Worm (Caenorhabditis elegans) whole organism, young adult: Measurements from ENCODE around the gene dolk-1.

Experiments
- F55B11.4 ChIP-seq: sonication (generic microtip); optimal IDR thresholded peaks from 2 replicates; lab custom pipeline; 2016; ENCODE audit warnings: missing compliant biosample characterization, missing genetic modification characterization, borderline replicate concordance; ENCODE audit not compliant: insufficient read depth
- cebp-1 ChIP-seq, 2 experiments: fragments of 200-800 bp in 1 of 2; sonication (Bioruptor generic) in 1 of 2; sonication (generic microtip) in 1 of 2; IDR thresholded peaks in 1 of 2; optimal IDR thresholded peaks in 1 of 2; 2 replicates each; pipeline versions ENCODE4 v1.3.6 to Lab custom; 2017 to 2022; ENCODE audit warnings: missing compliant biosample characterization in 2 of 2, missing genetic modification characterization in 2 of 2, mild to moderate bottlenecking in 1 of 2, missing genetic modification reagents in 1 of 2, moderate library complexity in 1 of 2
- ceh-40 ChIP-seq: fragments of 200-800 bp; sonication (Bioruptor generic); IDR thresholded peaks from 2 replicates; pipeline ENCODE4 v1.3.6; 2022; ENCODE audit warnings: missing genetic modification characterization, missing compliant biosample characterization
- hmg-1.2 ChIP-seq: fragments of 200-800 bp; sonication (Bioruptor generic); IDR thresholded peaks from 2 replicates; pipeline ENCODE4 v1.3.6; 2022; ENCODE audit warnings: missing genetic modification reagents, missing genetic modification characterization, missing compliant biosample characterization
- mes-4 ChIP-seq: sonication (generic microtip); optimal IDR thresholded peaks from 2 replicates; lab custom pipeline; 2016; ENCODE audit warnings: missing genotype, missing genetic modification characterization, missing compliant biosample characterization
- sea-2 ChIP-seq: fragments of 200-800 bp; sonication (Bioruptor generic); IDR thresholded peaks from 2 replicates; pipeline ENCODE4 v1.3.6; 2022; ENCODE audit warnings: missing genetic modification characterization, missing compliant biosample characterization
- tlf-1 ChIP-seq: fragments of 200-800 bp; sonication (Bioruptor generic); optimal IDR thresholded peaks from 2 replicates; lab custom pipeline; 2018; ENCODE audit warnings: mild to moderate bottlenecking, missing genetic modification characterization, missing compliant biosample characterization
- unc-62 ChIP-seq: fragments of 150-350 bp; optimal IDR thresholded peaks from 2 replicates; lab custom pipeline; 2014; ENCODE audit warnings: missing biosample characterization, missing genetic modification reagents, missing genetic modification characterization
- ztf-3 ChIP-seq: fragments of 200-800 bp; sonication (Bioruptor generic); optimal IDR thresholded peaks from 2 replicates; lab custom pipeline; 2018; ENCODE audit warnings: mild to moderate bottlenecking, missing genetic modification characterization, missing compliant biosample characterization

- TF ChIP-seq hmg-1.2 (no peak), ceh-40 (GFP tag; lab: Robert Waterston, UW) (no peak), tlf-1 (GFP tag; lab: Kevin White, UChicago) (no peak), F55B11.4 (tag; lab: Kevin White, UChicago) (no peak), sea-2 (no peak), mes-4 (no peak), cebp-1 (GFP tag; IDR thresholded peaks at IDR 0.05; lab: Robert Waterston, UW) (no peak), cebp-1 (tag; optimal IDR thresholded peaks at IDR 0.05; lab: Kevin White, UChicago) (no peak), unc-62 (no peak), ztf-3 (GFP tag; lab: Kevin White, UChicago) (no peak)
Measured at ce11 chrIII:11960080-11960479, 26.6 kb upstream of the dolk-1 start, which contains the start of gene top-3.
